Fruit fly (Drosophila melanogaster) whole organism, pupa: ENCODE data around the gene Hsp26.

Experiments
- CG12605 ChIP-seq: fragments of 200-800 bp; sonication (Bioruptor generic); IDR thresholded peaks from 2 replicates; pipeline ENCODE4 v1.3.6; 2022; ENCODE audit warnings: missing biosample characterization, missing genetic modification characterization
- CG13204 ChIP-seq: fragments of 200-800 bp; sonication (Bioruptor generic); optimal IDR thresholded peaks from 2 replicates; lab custom pipeline; 2018; ENCODE audit warnings: missing biosample characterization, mild to moderate bottlenecking, missing genetic modification characterization, moderate library complexity
- CG15710 ChIP-seq: fragments of 200-800 bp; sonication (Bioruptor generic); optimal IDR thresholded peaks from 2 replicates; lab custom pipeline; 2018; ENCODE audit warnings: missing biosample characterization, mild to moderate bottlenecking, missing genetic modification characterization, moderate library complexity
- CG17806 ChIP-seq: fragments of 200-800 bp; sonication (Bioruptor generic); optimal IDR thresholded peaks from 2 replicates; lab custom pipeline; 2018; ENCODE audit warnings: missing biosample characterization, mild to moderate bottlenecking, missing genetic modification characterization, moderate library complexity
- CG32121 ChIP-seq: fragments of 200-800 bp; sonication (Bioruptor generic); IDR thresholded peaks from 2 replicates; pipeline ENCODE4 v1.3.6; 2022; ENCODE audit warnings: missing biosample characterization, missing genetic modification characterization
- CG34367 ChIP-seq: fragments of 200-800 bp; sonication (Bioruptor generic); optimal IDR thresholded peaks from 2 replicates; lab custom pipeline; 2018; ENCODE audit warnings: missing biosample characterization, mild to moderate bottlenecking, missing genetic modification characterization
- CG4496 ChIP-seq: fragments of 200-800 bp; sonication (Bioruptor generic); IDR thresholded peaks from 3 replicates; pipeline ENCODE4 v1.3.6; 2022; ENCODE audit warnings: missing biosample characterization, missing genetic modification characterization
- CG9948 ChIP-seq: fragments of 200-800 bp; sonication (Bioruptor generic); optimal IDR thresholded peaks from 2 replicates; lab custom pipeline; 2018; ENCODE audit warnings: missing biosample characterization, mild to moderate bottlenecking, missing genetic modification characterization, moderate library complexity
- D1 ChIP-seq: fragments of 200-800 bp; sonication (Bioruptor generic); optimal IDR thresholded peaks from 2 replicates; lab custom pipeline; 2018; ENCODE audit warnings: missing biosample characterization, mild to moderate bottlenecking, missing genetic modification characterization, moderate library complexity
- EcR ChIP-seq: fragments of 200-800 bp; sonication (Bioruptor generic); optimal IDR thresholded peaks from 3 replicates; lab custom pipeline; 2019; ENCODE audit warnings: missing biosample characterization, missing genetic modification characterization, mild to moderate bottlenecking, moderate library complexity, missing genetic modification reagents
- Ets98B ChIP-seq: fragments of 200-800 bp; sonication (Bioruptor generic); IDR thresholded peaks from 2 replicates; pipeline ENCODE4 v1.3.6; 2022; ENCODE audit warnings: missing biosample characterization, missing genetic modification characterization
- Pif1B ChIP-seq: fragments of 200-800 bp; sonication (Bioruptor generic); optimal IDR thresholded peaks from 3 replicates; lab custom pipeline; 2016; ENCODE audit warnings: missing biosample characterization, missing genetic modification characterization
- Snoo ChIP-seq: fragments of 200-800 bp; sonication (Bioruptor generic); optimal IDR thresholded peaks from 3 replicates; lab custom pipeline; 2017; ENCODE audit warnings: missing biosample characterization, mild to moderate bottlenecking, missing genetic modification characterization, inconsistent platforms
- rn ChIP-seq: fragments of 200-800 bp; sonication (Bioruptor generic); IDR thresholded peaks from 2 replicates; pipeline ENCODE4 v1.3.6; 2022; ENCODE audit warnings: missing biosample characterization, missing genetic modification characterization

DNA sequence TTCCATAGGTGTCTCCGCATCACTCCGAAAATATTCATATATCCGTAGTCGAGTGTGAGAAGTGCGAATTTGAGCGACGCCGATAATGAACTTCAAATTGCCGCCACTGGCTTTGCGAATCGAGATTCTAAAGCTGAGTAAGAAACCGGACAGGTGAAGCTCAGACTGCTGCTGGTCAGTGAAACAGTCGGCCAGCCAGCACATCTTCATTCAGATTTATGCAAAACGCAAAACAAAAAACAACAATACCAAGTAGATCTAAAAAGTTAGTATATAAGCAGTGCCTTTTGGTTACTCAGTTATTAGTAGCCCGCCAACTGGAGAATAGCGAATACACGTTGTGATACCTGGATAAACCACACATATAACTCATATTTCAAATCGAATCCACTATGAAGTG is 27.3 kb upstream of the Hsp26 start, which contains the start of gene Cpr67B:
- TF ChIP-seq CG4496 (GFP tag; lab: Robert Waterston, UW) (no peak), EcR (no peak), CG34367 (no peak), Ets98B (no peak), CG15710 (tag; lab: Kevin White, UChicago) (no peak), CG12605 (GFP tag; lab: Robert Waterston, UW) (no peak), CG32121 (GFP tag; lab: Robert Waterston, UW) (no peak), rn (GFP tag; lab: Robert Waterston, UW) (no peak), CG17806 (tag; lab: Kevin White, UChicago) (no peak), D1 (tag; lab: Kevin White, UChicago) (no peak), CG13204 (no peak), Snoo (tag; lab: Kevin White, UChicago) (no peak), Pif1B (GFP tag; lab: Kevin White, UChicago) (no peak), CG9948 (tag; lab: Kevin White, UChicago) (no peak)
